ENCODE assay signal across 1 fruit fly cellular context in the genomic region with DNA sequence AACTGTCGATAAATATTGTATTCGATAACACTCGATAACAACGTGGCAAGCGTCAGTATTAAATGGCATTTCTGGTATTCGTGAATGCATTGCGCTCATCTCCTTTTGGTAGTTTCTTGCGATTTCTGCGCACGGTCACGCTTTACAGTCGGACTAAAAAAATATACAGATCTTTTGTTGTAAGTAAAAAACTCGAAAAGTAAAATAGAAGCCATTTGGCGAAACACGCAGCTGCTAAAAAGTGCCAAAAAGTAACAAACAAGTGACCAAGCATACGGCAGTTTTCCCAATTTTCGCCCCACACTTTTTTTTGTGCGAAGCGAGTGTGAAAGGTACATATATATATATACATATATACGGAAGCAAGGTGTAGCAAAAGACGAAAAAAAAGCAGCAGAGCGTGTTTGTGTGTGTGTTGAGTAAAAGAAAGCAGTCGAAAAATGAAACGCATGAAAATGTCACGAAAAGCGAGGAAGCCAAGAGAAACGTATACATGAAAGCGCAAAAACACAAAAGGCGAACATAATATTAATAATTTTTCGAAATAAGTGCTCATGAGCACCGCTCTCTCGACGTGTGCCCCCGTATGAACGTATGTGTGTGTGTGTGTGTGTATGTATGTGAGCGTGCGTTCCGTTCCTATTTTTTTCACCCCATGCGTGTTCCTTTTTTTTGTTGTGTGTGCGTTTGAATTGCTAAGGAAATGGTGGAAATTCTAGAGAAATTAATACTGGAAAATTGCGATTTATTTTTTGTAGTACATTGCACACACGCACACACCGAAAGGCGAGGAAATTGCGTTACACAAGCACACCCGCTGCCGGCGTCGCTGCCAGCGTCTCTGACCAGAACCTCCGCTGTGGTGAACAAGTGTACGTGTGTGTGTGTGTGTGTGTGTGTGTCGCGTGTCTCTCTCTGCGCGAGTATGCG.
TF ChIP-seq lines count a peak whose summit lies in the region.

sgg (plus strand) TSS at position 106 of the 930 bp plus-strand sequence.

TF ChIP-seq in whole organism, embryonic, 481 proteins besides CTCF, POLR2A, EP300 and RAD21 (continued from another document):
- TF ChIP-seq CG42726 (GFP tag; IDR thresholded peaks at IDR 0.05; lab: Robert Waterston, UW; ENCODE audit: partially characterized antibody) (no peak), exex (tag; optimal IDR thresholded peaks at IDR 0.05; lab: Kevin White, UChicago) (no peak), CG10274 (GFP tag; optimal IDR thresholded peaks at IDR 0.05; lab: Kevin White, UChicago) (no peak), C15 (GFP tag; IDR thresholded peaks at IDR 0.05; lab: Robert Waterston, UW) (no peak), CG13894 (tag; optimal IDR thresholded peaks at IDR 0.05; lab: Kevin White, UChicago) (no peak), ERR (GFP tag; optimal IDR thresholded peaks at IDR 0.05; lab: Kevin White, UChicago) (no peak), CHES-1-like (GFP tag; optimal IDR thresholded peaks at IDR 0.05; lab: Kevin White, UChicago) (no peak), usp (GFP tag; optimal IDR thresholded peaks at IDR 0.05; lab: Kevin White, UChicago) (no peak), CG3995 (GFP tag; optimal IDR thresholded peaks at IDR 0.05; lab: Kevin White, UChicago) (no peak), Xbp1 (GFP tag; optimal IDR thresholded peaks at IDR 0.05; lab: Kevin White, UChicago) (no peak), Bteb2 (GFP tag; optimal IDR thresholded peaks at IDR 0.05; lab: Kevin White, UChicago) (no peak), Poxn (GFP tag; IDR thresholded peaks at IDR 0.05; lab: Robert Waterston, UW) (no peak), CG31441 (GFP tag; IDR thresholded peaks at IDR 0.05; lab: Robert Waterston, UW) (no peak), CG10462 (GFP tag; optimal IDR thresholded peaks at IDR 0.05; lab: Kevin White, UChicago) (no peak), inv (GFP tag; IDR thresholded peaks at IDR 0.05; lab: Robert Waterston, UW; ENCODE audit: partially characterized antibody) (no peak), ab (GFP tag; optimal IDR thresholded peaks at IDR 0.05; lab: Kevin White, UChicago) (no peak), CG6689 (GFP tag; IDR thresholded peaks at IDR 0.05; lab: Robert Waterston, UW) (no peak), CG2889 (GFP tag; IDR thresholded peaks at IDR 0.05; lab: Robert Waterston, UW) (no peak), Myb (GFP tag; optimal IDR thresholded peaks at IDR 0.05; lab: Kevin White, UChicago) (peak; percentile 93), Hr78 (GFP tag; optimal IDR thresholded peaks at IDR 0.05; lab: Kevin White, UChicago) (no peak), crp (GFP tag; optimal IDR thresholded peaks at IDR 0.05; lab: Kevin White, UChicago) (no peak), pzg (GFP tag; optimal IDR thresholded peaks at IDR 0.05; lab: Kevin White, UChicago) (peak; percentile 85), Atf3 (GFP tag; optimal IDR thresholded peaks at IDR 0.05; lab: Kevin White, UChicago) (no peak), sim (GFP tag; IDR thresholded peaks at IDR 0.05; lab: Robert Waterston, UW) (no peak), bigmax (GFP tag; optimal IDR thresholded peaks at IDR 0.05; lab: Kevin White, UChicago) (no peak), CG10209 (GFP tag; optimal IDR thresholded peaks at IDR 0.05; lab: Kevin White, UChicago) (no peak), so (GFP tag; IDR thresholded peaks at IDR 0.05; lab: Robert Waterston, UW) (no peak), Dll (GFP tag; IDR thresholded peaks at IDR 0.05; lab: Robert Waterston, UW; ENCODE audit: partially characterized antibody) (no peak), row (GFP tag; IDR thresholded peaks at IDR 0.05; lab: Robert Waterston, UW) (peak; percentile 9; the same call in 1 of the 3 replicates), D19A (tag; optimal IDR thresholded peaks at IDR 0.05; lab: Kevin White, UChicago) (no peak), Jarid2 (GFP tag; optimal IDR thresholded peaks at IDR 0.05; lab: Kevin White, UChicago) (no peak), unpg (GFP tag; optimal IDR thresholded peaks at IDR 0.05; lab: Kevin White, UChicago) (no peak), Antp (GFP tag; optimal IDR thresholded peaks at IDR 0.05; lab: Kevin White, UChicago) (no peak), HmgZ (tag; optimal IDR thresholded peaks at IDR 0.05; lab: Kevin White, UChicago) (peak; percentile 38), CG2199 (GFP tag; IDR thresholded peaks at IDR 0.05; lab: Robert Waterston, UW) (no peak), mld (GFP tag; IDR thresholded peaks at IDR 0.05; lab: Robert Waterston, UW; ENCODE audit: partially characterized antibody) (no peak), en (GFP tag; optimal IDR thresholded peaks at IDR 0.05; lab: Kevin White, UChicago) (no peak), Rx (GFP tag; IDR thresholded peaks at IDR 0.05; lab: Robert Waterston, UW) (no peak), CG10959 (GFP tag; IDR thresholded peaks at IDR 0.05; lab: Robert Waterston, UW) (no peak), bbx (GFP tag; IDR thresholded peaks at IDR 0.05; lab: Robert Waterston, UW; ENCODE audit: partially characterized antibody) (peak; percentile 22; the same call in 1 of the 2 replicates), nerfin-2 (GFP tag; IDR thresholded peaks at IDR 0.05; lab: Robert Waterston, UW; ENCODE audit: partially characterized antibody) (no peak), YL-1 (GFP tag; optimal IDR thresholded peaks at IDR 0.05; lab: Kevin White, UChicago) (peak; percentile 65), Adf1 (GFP tag; IDR thresholded peaks at IDR 0.05; lab: Robert Waterston, UW) (peak; percentile 97), Xrp1 (GFP tag; IDR thresholded peaks at IDR 0.05; lab: Robert Waterston, UW) (no peak), eve (GFP tag; optimal IDR thresholded peaks at IDR 0.05; lab: Kevin White, UChicago) (no peak), tin (GFP tag; optimal IDR thresholded peaks at IDR 0.05; lab: Kevin White, UChicago) (no peak), nau (GFP tag; optimal IDR thresholded peaks at IDR 0.05; lab: Kevin White, UChicago) (no peak), sr (GFP tag; IDR thresholded peaks at IDR 0.05; lab: Robert Waterston, UW) (no peak), Taf1 (GFP tag; IDR thresholded peaks at IDR 0.05; lab: Robert Waterston, UW) (no peak), cato (GFP tag; optimal IDR thresholded peaks at IDR 0.05; lab: Kevin White, UChicago; ENCODE audit: borderline replicate concordance) (no peak), ken (GFP tag; IDR thresholded peaks at IDR 0.05; lab: Robert Waterston, UW) (no peak), CG6175 (GFP tag; IDR thresholded peaks at IDR 0.05; lab: Robert Waterston, UW) (no peak), CG9932 (GFP tag; IDR thresholded peaks at IDR 0.05; lab: Robert Waterston, UW) (no peak), CG6272 (GFP tag; IDR thresholded peaks at IDR 0.05; lab: Robert Waterston, UW) (no peak), CG13296 (GFP tag; optimal IDR thresholded peaks at IDR 0.05; lab: Kevin White, UChicago) (no peak), grn (GFP tag; optimal IDR thresholded peaks at IDR 0.05; lab: Kevin White, UChicago) (no peak), CG16813 (GFP tag; IDR thresholded peaks at IDR 0.05; lab: Robert Waterston, UW; ENCODE audit: partially characterized antibody) (no peak), Pdp1 (GFP tag; optimal IDR thresholded peaks at IDR 0.05; lab: Kevin White, UChicago) (peak in 1 of 2 experiments; percentile 95), klu (GFP tag; IDR thresholded peaks at IDR 0.05; lab: Robert Waterston, UW) (no peak), Dip3 (GFP tag; optimal IDR thresholded peaks at IDR 0.05; lab: Kevin White, UChicago) (no peak), lov (optimal IDR thresholded peaks at IDR 0.05; lab: Kevin White, UChicago) (no peak), lov (GFP tag; IDR thresholded peaks at IDR 0.05; lab: Robert Waterston, UW) (no peak), stwl (tag; optimal IDR thresholded peaks at IDR 0.05; lab: Kevin White, UChicago) (peak; percentile 71), bab2 (GFP tag; optimal IDR thresholded peaks at IDR 0.05; lab: Kevin White, UChicago) (no peak), BEAF-32 (GFP tag; optimal IDR thresholded peaks at IDR 0.05; lab: Kevin White, UChicago) (peak; percentile 56), CG7786 (GFP tag; optimal IDR thresholded peaks at IDR 0.05; lab: Kevin White, UChicago) (no peak), tgo (GFP tag; IDR thresholded peaks at IDR 0.05; lab: Robert Waterston, UW) (no peak), hbn (GFP tag; IDR thresholded peaks at IDR 0.05; lab: Robert Waterston, UW; ENCODE audit: partially characterized antibody) (no peak), CG2202 (tag; optimal IDR thresholded peaks at IDR 0.05; lab: Kevin White, UChicago) (no peak), az2 (GFP tag; optimal IDR thresholded peaks at IDR 0.05; lab: Kevin White, UChicago) (no peak), cg (GFP tag; optimal IDR thresholded peaks at IDR 0.05; lab: Kevin White, UChicago) (peak; percentile 94), fd3F (GFP tag; optimal IDR thresholded peaks at IDR 0.05; lab: Kevin White, UChicago) (no peak), cwo (GFP tag; optimal IDR thresholded peaks at IDR 0.05; lab: Kevin White, UChicago) (no peak), Opbp (GFP tag; IDR thresholded peaks at IDR 0.05; lab: Robert Waterston, UW; ENCODE audit: partially characterized antibody) (0 out of 3 replicates have a peak, but pooled peaks have one; percentile 17), dan (GFP tag; IDR thresholded peaks at IDR 0.05; lab: Robert Waterston, UW) (no peak), trh (GFP tag; optimal IDR thresholded peaks at IDR 0.05; lab: Kevin White, UChicago) (no peak), CG6813 (GFP tag; optimal IDR thresholded peaks at IDR 0.05; lab: Kevin White, UChicago) (no peak), hth (optimal IDR thresholded peaks at IDR 0.05; lab: Kevin White, UChicago) (no peak), CG1024 (GFP tag; IDR thresholded peaks at IDR 0.05; lab: Robert Waterston, UW) (no peak), CG18262 (tag; optimal IDR thresholded peaks at IDR 0.05; lab: Kevin White, UChicago) (no peak), CG15011 (GFP tag; optimal IDR thresholded peaks at IDR 0.05; lab: Kevin White, UChicago) (no peak), Usf (GFP tag; optimal IDR thresholded peaks at IDR 0.05; lab: Kevin White, UChicago) (no peak), CG10565 (GFP tag; optimal IDR thresholded peaks at IDR 0.05; lab: Kevin White, UChicago) (no peak), HLHmδ (GFP tag; optimal IDR thresholded peaks at IDR 0.05; lab: Kevin White, UChicago) (peak; percentile 9)
